Fruit fly (Drosophila melanogaster) S2 (cell line): ENCODE results near the gene CG7903.

Experiments used
- CG8478 ChIP-seq: fragments of >200 bp; optimal IDR thresholded peaks from 2 replicates; lab custom pipeline; 2018
- CTCF ChIP-seq, 2 experiments: fragments of >200 bp; optimal IDR thresholded peaks; 2 replicates each; lab custom pipeline; 2018

- TF ChIP-seq CTCF (optimal IDR thresholded peaks at IDR 0.05; lab: Kevin White, UChicago) = no peak
- no peak for TF ChIP-seq CG8478 (lab: Kevin White, UChicago)
Measured at dm6 chr3R:30012602-30013489, 17.8 kb upstream of the CG7903 start.
